Fruit fly (Drosophila melanogaster) whole organism, embryonic: Measurements from ENCODE around the gene CG31099.

Experiments
- B-H2 ChIP-seq: fragments of 200-800 bp; sonication (Bioruptor generic); optimal IDR thresholded peaks from 2 replicates; lab custom pipeline; 2018; ENCODE audit warnings: missing biosample characterization, mild to moderate bottlenecking, missing genetic modification characterization
- BtbVII ChIP-seq: fragments of 200-800 bp; sonication (Bioruptor generic); optimal IDR thresholded peaks from 3 replicates; lab custom pipeline; 2017; ENCODE audit warnings: missing biosample characterization, mild to moderate bottlenecking, missing genetic modification characterization
- CG11085 ChIP-seq: fragments of 200-800 bp; sonication (Bioruptor generic); IDR thresholded peaks from 2 replicates; pipeline ENCODE4 v1.3.6; 2022; ENCODE audit warnings: missing biosample characterization, missing genetic modification characterization
- CG11093 ChIP-seq: fragments of 200-800 bp; sonication (Bioruptor generic); IDR thresholded peaks from 3 replicates; pipeline ENCODE4 v1.3.6; 2022; ENCODE audit warnings: missing biosample characterization, missing genetic modification characterization
- CG12236 ChIP-seq: fragments of 200-800 bp; sonication (Bioruptor generic); optimal IDR thresholded peaks from 2 replicates; lab custom pipeline; 2016; ENCODE audit warnings: missing biosample characterization, missing genetic modification characterization
- CG15269 ChIP-seq: fragments of 200-800 bp; sonication (Bioruptor generic); optimal IDR thresholded peaks from 2 replicates; lab custom pipeline; 2018; ENCODE audit warnings: missing biosample characterization, mild to moderate bottlenecking, missing genetic modification characterization, moderate library complexity
- CG15514 ChIP-seq: fragments of 200-800 bp; sonication (Bioruptor generic); optimal IDR thresholded peaks from 3 replicates; lab custom pipeline; 2017; ENCODE audit warnings: missing biosample characterization, missing genetic modification characterization, mild to moderate bottlenecking, moderate library complexity, missing genetic modification reagents
- CG16779 ChIP-seq: fragments of 200-800 bp; sonication (Bioruptor generic); IDR thresholded peaks from 2 replicates; pipeline ENCODE4 v1.3.6; 2022; ENCODE audit warnings: missing biosample characterization, missing genetic modification characterization
- CG17568 ChIP-seq: fragments of 200-800 bp; sonication (Bioruptor generic); optimal IDR thresholded peaks from 2 replicates; lab custom pipeline; 2018; ENCODE audit warnings: missing biosample characterization, mild to moderate bottlenecking, missing genetic modification characterization, moderate library complexity
- CG3726 ChIP-seq: fragments of 200-800 bp; sonication (Bioruptor generic); IDR thresholded peaks from 3 replicates; pipeline ENCODE4, ENCODE4 v1.3.6; 2022; ENCODE audit warnings: missing biosample characterization, missing genetic modification characterization
- CG3995 ChIP-seq: fragments of 200-800 bp; sonication (Bioruptor generic); optimal IDR thresholded peaks from 3 replicates; lab custom pipeline; 2016; ENCODE audit warnings: missing biosample characterization, missing genetic modification characterization
- CG4328 ChIP-seq: fragments of 200-800 bp; sonication (Bioruptor generic); optimal IDR thresholded peaks from 3 replicates; lab custom pipeline; 2017; ENCODE audit warnings: missing biosample characterization, missing genetic modification reagents, missing genetic modification characterization
- CG4360 ChIP-seq: fragments of 200-800 bp; sonication (Bioruptor generic); IDR thresholded peaks from 2 replicates; pipeline ENCODE4 v1.3.6; 2022; ENCODE audit warnings: missing biosample characterization, missing genetic modification characterization
- CG4854 ChIP-seq: fragments of 200-800 bp; sonication (Bioruptor generic); optimal IDR thresholded peaks from 2 replicates; lab custom pipeline; 2016; ENCODE audit warnings: missing biosample characterization, missing genetic modification characterization, inconsistent platforms
- CG6254 ChIP-seq: fragments of 200-800 bp; sonication (Bioruptor generic); optimal IDR thresholded peaks from 3 replicates; lab custom pipeline; 2017; ENCODE audit warnings: mild to moderate bottlenecking, missing biosample characterization, missing genetic modification reagents, missing genetic modification characterization
- CG7745 ChIP-seq: fragments of 200-800 bp; sonication (Bioruptor generic); optimal IDR thresholded peaks from 2 replicates; lab custom pipeline; 2018; ENCODE audit warnings: missing biosample characterization, mild to moderate bottlenecking, missing genetic modification characterization, moderate library complexity
- CG7963 ChIP-seq: fragments of 200-800 bp; sonication (Bioruptor generic); IDR thresholded peaks from 3 replicates; pipeline ENCODE4 v1.3.6; 2022; ENCODE audit warnings: missing biosample characterization, missing genetic modification characterization; ENCODE audit not compliant: partially characterized antibody
- Chrac-16 ChIP-seq: fragments of 200-800 bp; sonication (Bioruptor generic); optimal IDR thresholded peaks from 3 replicates; lab custom pipeline; 2016; ENCODE audit warnings: missing biosample characterization, missing genetic modification characterization
- Dad ChIP-seq: fragments of 200-800 bp; sonication (Bioruptor generic); optimal IDR thresholded peaks from 3 replicates; lab custom pipeline; 2016; ENCODE audit warnings: missing biosample characterization, missing genetic modification characterization
- Dek ChIP-seq: fragments of 200-800 bp; sonication (Bioruptor generic); optimal IDR thresholded peaks from 3 replicates; lab custom pipeline; 2019; ENCODE audit warnings: missing biosample characterization, mild to moderate bottlenecking, missing genetic modification characterization, moderate library complexity
- Dfd ChIP-seq, 2 experiments: fragments of >200 bp; optimal IDR thresholded peaks; 2 replicates each; lab custom pipeline; 2017; ENCODE audit warnings: missing biosample characterization in 2 of 2, missing genetic modification characterization in 2 of 2
- Doc3 ChIP-seq: fragments of 200-800 bp; sonication (Bioruptor generic); IDR thresholded peaks from 3 replicates; pipeline ENCODE4 v1.3.6; 2022; ENCODE audit warnings: missing biosample characterization, missing genetic modification characterization; ENCODE audit not compliant: partially characterized antibody
- Dref ChIP-seq: fragments of 200-800 bp; sonication (Bioruptor generic); IDR thresholded peaks from 2 replicates; pipeline ENCODE4 v1.3.6; 2022; ENCODE audit warnings: missing biosample characterization, missing genetic modification characterization
- Eip74EF ChIP-seq, 2 experiments: fragments of 200-800 bp in 1 of 2; fragments of >200 bp in 1 of 2; sonication (Bioruptor generic) in 1 of 2; optimal IDR thresholded peaks; 2 replicates each; lab custom pipeline; 2017 to 2019; ENCODE audit warnings: missing biosample characterization in 2 of 2, missing genetic modification characterization in 2 of 2, mild to moderate bottlenecking in 1 of 2, moderate library complexity in 1 of 2
- Elba2 ChIP-seq: fragments of 200-800 bp; sonication (Bioruptor generic); optimal IDR thresholded peaks from 3 replicates; lab custom pipeline; 2016; ENCODE audit warnings: missing biosample characterization, missing genetic modification characterization
- Fer2 ChIP-seq: fragments of 200-800 bp; sonication (Bioruptor generic); optimal IDR thresholded peaks from 2 replicates; lab custom pipeline; 2018; ENCODE audit warnings: missing biosample characterization, mild to moderate bottlenecking, missing genetic modification characterization, moderate library complexity
- Hr3 ChIP-seq: fragments of 200-800 bp; sonication (Bioruptor generic); optimal IDR thresholded peaks from 3 replicates; lab custom pipeline; 2016; ENCODE audit warnings: missing biosample characterization, missing genetic modification characterization
- Lim3 ChIP-seq: fragments of 200-800 bp; sonication (Bioruptor generic); IDR thresholded peaks from 2 replicates; pipeline ENCODE4 v1.3.6; 2022; ENCODE audit warnings: missing biosample characterization, missing genetic modification characterization
- MESR4 ChIP-seq: fragments of 200-800 bp; sonication (Bioruptor generic); optimal IDR thresholded peaks from 2 replicates; lab custom pipeline; 2018; ENCODE audit warnings: missing biosample characterization, mild to moderate bottlenecking, missing genetic modification characterization, moderate library complexity
- Mrtf ChIP-seq: fragments of 200-800 bp; sonication (Bioruptor generic); IDR thresholded peaks from 3 replicates; pipeline ENCODE4 v1.3.6; 2022; ENCODE audit warnings: missing biosample characterization, missing genetic modification characterization
- NfI ChIP-seq: fragments of 200-800 bp; sonication (Bioruptor generic); optimal IDR thresholded peaks from 3 replicates; lab custom pipeline; 2018; ENCODE audit warnings: missing biosample characterization, mild to moderate bottlenecking, missing genetic modification characterization, moderate library complexity
- Ssrp ChIP-seq: fragments of 200-800 bp; sonication (Bioruptor generic); optimal IDR thresholded peaks from 2 replicates; lab custom pipeline; 2018; ENCODE audit warnings: missing biosample characterization, mild to moderate bottlenecking, missing genetic modification characterization, moderate library complexity
- TFAM ChIP-seq: fragments of 200-800 bp; sonication (Bioruptor generic); optimal IDR thresholded peaks from 2 replicates; lab custom pipeline; 2017; ENCODE audit warnings: missing biosample characterization, missing genetic modification characterization, inconsistent platforms
- br ChIP-seq: fragments of >200 bp; optimal IDR thresholded peaks from 2 replicates; lab custom pipeline; 2017
- caup ChIP-seq: fragments of 200-800 bp; sonication (Bioruptor generic); optimal IDR thresholded peaks from 3 replicates; lab custom pipeline; 2017; ENCODE audit warnings: missing biosample characterization, mild to moderate bottlenecking, missing genetic modification characterization, moderate library complexity; ENCODE audit not compliant: severe bottlenecking
- chif ChIP-seq, 2 experiments: fragments of 200-800 bp; sonication (Bioruptor generic); optimal IDR thresholded peaks; 3 replicates each; lab custom pipeline; 2016; ENCODE audit warnings: missing biosample characterization in 2 of 2, missing genetic modification characterization in 2 of 2
- ewg ChIP-seq: fragments of 200-800 bp; sonication (Bioruptor generic); optimal IDR thresholded peaks from 3 replicates; lab custom pipeline; 2017; ENCODE audit warnings: mild to moderate bottlenecking, missing biosample characterization, missing genetic modification reagents, missing genetic modification characterization
- gcm2 ChIP-seq: fragments of 200-800 bp; sonication (Bioruptor generic); optimal IDR thresholded peaks from 2 replicates; lab custom pipeline; 2016; ENCODE audit warnings: missing biosample characterization, missing genetic modification characterization
- kah ChIP-seq: fragments of 200-800 bp; sonication (Bioruptor generic); optimal IDR thresholded peaks from 2 replicates; lab custom pipeline; 2018; ENCODE audit warnings: missing biosample characterization, mild to moderate bottlenecking, missing genetic modification characterization
- lmd ChIP-seq: fragments of 200-800 bp; sonication (Bioruptor generic); IDR thresholded peaks from 2 replicates; pipeline ENCODE4 v1.3.6; 2022; ENCODE audit warnings: missing biosample characterization, missing genetic modification characterization
- lov ChIP-seq, 2 experiments: fragments of 200-800 bp in 1 of 2; fragments of >200 bp in 1 of 2; sonication (Bioruptor generic) in 1 of 2; IDR thresholded peaks in 1 of 2; optimal IDR thresholded peaks in 1 of 2; 2 replicates in 1 of 2; 3 replicates in 1 of 2; pipeline versions ENCODE4 v1.3.6 to Lab custom; 2017 to 2022; ENCODE audit warnings: missing biosample characterization in 1 of 2, missing genetic modification characterization in 1 of 2
- mld ChIP-seq: fragments of 200-800 bp; sonication (Bioruptor generic); IDR thresholded peaks from 3 replicates; pipeline ENCODE4 v1.3.6; 2022; ENCODE audit warnings: missing biosample characterization, missing genetic modification characterization; ENCODE audit not compliant: partially characterized antibody
- onecut ChIP-seq: fragments of 200-800 bp; sonication (Bioruptor generic); IDR thresholded peaks from 2 replicates; pipeline ENCODE4 v1.3.6; 2022; ENCODE audit warnings: missing biosample characterization, missing genetic modification characterization
- pan ChIP-seq, 4 experiments: fragments of >200 bp in 3 of 4; fragments of 200-800 bp in 1 of 4; sonication (Bioruptor generic) in 1 of 4; optimal IDR thresholded peaks in 3 of 4; IDR thresholded peaks in 1 of 4; 2 replicates each; pipeline versions ENCODE4 v1.3.6 to Lab custom; 2017 to 2022; ENCODE audit warnings: missing biosample characterization in 2 of 4, missing genetic modification characterization in 2 of 4, mixed read lengths in 1 of 4
- pros ChIP-seq: fragments of 200-800 bp; sonication (Bioruptor generic); optimal IDR thresholded peaks from 3 replicates; lab custom pipeline; 2019; ENCODE audit warnings: missing biosample characterization, mild to moderate bottlenecking, missing genetic modification characterization, moderate library complexity
- ro ChIP-seq: fragments of 200-800 bp; sonication (Bioruptor generic); IDR thresholded peaks from 2 replicates; pipeline ENCODE4 v1.3.6; 2022; ENCODE audit warnings: missing biosample characterization, missing genetic modification characterization
- sqz ChIP-seq: fragments of 200-800 bp; sonication (Bioruptor generic); optimal IDR thresholded peaks from 3 replicates; lab custom pipeline; 2018; ENCODE audit warnings: missing biosample characterization, mild to moderate bottlenecking, missing genetic modification characterization
- stc ChIP-seq: fragments of 200-800 bp; sonication (Bioruptor generic); IDR thresholded peaks from 2 replicates; pipeline ENCODE4 v1.3.6; 2022; ENCODE audit warnings: missing biosample characterization, missing genetic modification characterization
- twi ChIP-seq: fragments of 200-800 bp; optimal IDR thresholded peaks from 2 replicates; lab custom pipeline; 2019; ENCODE audit warnings: missing biosample characterization, mild to moderate bottlenecking, missing genetic modification characterization, moderate library complexity
- z ChIP-seq: fragments of 200-800 bp; sonication (Bioruptor generic); IDR thresholded peaks from 3 replicates; pipeline ENCODE4 v1.3.6; 2022; ENCODE audit warnings: missing biosample characterization, missing genetic modification characterization

The CG31099 gene

dm6 chr3R:25292864-25293284 lies 17.9 kb downstream of the CG31099 start, which contains the start of gene CG31098 (continued):
- TF ChIP-seq pan (optimal IDR thresholded peaks at IDR 0.05; lab: Kevin White, UChicago) (no peak), pan (GFP tag; optimal IDR thresholded peaks at IDR 0.05 in 1 of 2, IDR thresholded peaks at IDR 0.05 in 1 of 2) (no peak), CG16779 (GFP tag; lab: Robert Waterston, UW) (no peak), CG3995 (peak; percentile 72), Mrtf (GFP tag; lab: Robert Waterston, UW) (no peak), lov (optimal IDR thresholded peaks at IDR 0.05; lab: Kevin White, UChicago) (no peak), lov (GFP tag; IDR thresholded peaks at IDR 0.05; lab: Robert Waterston, UW) (no peak), br (no peak), pros (GFP tag; lab: Kevin White, UChicago) (no peak), CG11085 (no peak), B-H2 (GFP tag; lab: Kevin White, UChicago) (peak; percentile 61), CG17568 (peak; percentile 63), CG6254 (GFP tag; lab: Kevin White, UChicago) (no peak), Hr3 (no peak), Fer2 (tag; lab: Kevin White, UChicago) (no peak), gcm2 (no peak), mld (no peak), Dref (GFP tag; lab: Robert Waterston, UW) (no peak), CG4360 (GFP tag; lab: Robert Waterston, UW) (no peak), lmd (GFP tag; lab: Robert Waterston, UW) (no peak), stc (GFP tag; lab: Robert Waterston, UW) (no peak), CG12236 (GFP tag; lab: Kevin White, UChicago) (no peak), CG4854 (GFP tag; lab: Kevin White, UChicago) (no peak), chif (GFP tag; optimal IDR thresholded peaks at IDR 0.05; lab: Kevin White, UChicago) (no peak), Dek (tag; lab: Kevin White, UChicago) (no peak), NfI (no peak), Chrac-16 (GFP tag; lab: Kevin White, UChicago) (no peak), CG3726 (no peak), Lim3 (GFP tag; lab: Robert Waterston, UW) (no peak), TFAM (GFP tag; lab: Kevin White, UChicago) (no peak), CG7745 (tag; lab: Kevin White, UChicago) (no peak), Eip74EF (GFP tag; optimal IDR thresholded peaks at IDR 0.05; lab: Kevin White, UChicago) (no peak), CG4328 (no peak), Doc3 (no peak), Dad (GFP tag; lab: Kevin White, UChicago) (no peak), onecut (no peak), CG7963 (no peak), Elba2 (GFP tag; lab: Kevin White, UChicago) (no peak), CG15269 (tag; lab: Kevin White, UChicago) (peak; percentile 50), CG11093 (GFP tag; lab: Robert Waterston, UW) (no peak), CG15514 (GFP tag; lab: Kevin White, UChicago) (peak; percentile 58), caup (GFP tag; lab: Kevin White, UChicago) (peak; percentile 39), ro (GFP tag; lab: Robert Waterston, UW) (no peak), Dfd (GFP tag; optimal IDR thresholded peaks at IDR 0.05; lab: Kevin White, UChicago) (no peak), MESR4 (GFP tag; lab: Kevin White, UChicago) (peak; percentile 5), BtbVII (peak; percentile 66), z (no peak), sqz (GFP tag; lab: Kevin White, UChicago) (no peak), Ssrp (tag; lab: Kevin White, UChicago) (no peak), kah (GFP tag; lab: Kevin White, UChicago) (no peak), twi (tag; lab: Kevin White, UChicago) (no peak), ewg (GFP tag; lab: Kevin White, UChicago) (no peak)
